Worm (Caenorhabditis elegans) whole organism, midembryonic: Measurements from ENCODE around the gene F58E6.4.

Source experiments
- T22C8.4 ChIP-seq: fragments of 200-800 bp; sonication (Bioruptor generic); IDR thresholded peaks from 2 replicates; pipeline ENCODE4 v1.3.6; 2022; ENCODE audit warnings: missing genetic modification characterization, missing compliant biosample characterization
- cog-1 ChIP-seq: sonication (generic microtip); optimal IDR thresholded peaks from 2 replicates; lab custom pipeline; 2016; ENCODE audit warnings: missing genetic modification characterization, missing compliant biosample characterization
- flt-1 ChIP-seq: fragments of 200-800 bp; sonication (Bioruptor generic); IDR thresholded peaks from 2 replicates; pipeline ENCODE4 v1.3.6; 2022; ENCODE audit warnings: missing genetic modification characterization, missing compliant biosample characterization
- klf-2 ChIP-seq: fragments of 200-800 bp; sonication (Bioruptor generic); conservative IDR thresholded peaks from 2 replicates; pipeline ENCODE4 v1.3.6; 2022; ENCODE audit warnings: missing genetic modification reagents, missing genetic modification characterization, missing compliant biosample characterization
- med-1 ChIP-seq: sonication (generic microtip); optimal IDR thresholded peaks from 2 replicates; lab custom pipeline; 2017; ENCODE audit warnings: missing genetic modification characterization, mild to moderate bottlenecking, missing compliant biosample characterization, antibody characterized with exemption, missing genetic modification reagents; ENCODE audit not compliant: insufficient read depth
- ref-1 ChIP-seq: fragments of 200-800 bp; sonication (Bioruptor generic); conservative IDR thresholded peaks from 2 replicates; pipeline ENCODE4 v1.3.6; 2022; ENCODE audit warnings: missing genetic modification reagents, missing genetic modification characterization, missing compliant biosample characterization
- tab-1 ChIP-seq: fragments of 200-800 bp; sonication (Bioruptor generic); IDR thresholded peaks from 2 replicates; pipeline ENCODE4 v1.3.6; 2022; ENCODE audit warnings: missing genetic modification characterization, missing compliant biosample characterization
- ztf-23 ChIP-seq: fragments of 200-800 bp; sonication (Bioruptor generic); IDR thresholded peaks from 2 replicates; pipeline ENCODE4 v1.3.6; 2022; ENCODE audit warnings: missing genetic modification reagents, missing genetic modification characterization, missing compliant biosample characterization
- ztf-29 ChIP-seq: fragments of 200-800 bp; sonication (Bioruptor generic); IDR thresholded peaks from 2 replicates; pipeline ENCODE4 v1.3.6; 2022; ENCODE audit warnings: missing genetic modification reagents, missing genetic modification characterization, missing compliant biosample characterization

Gene F58E6.4

ce11 chrV:9702755-9703154 is 47.5 kb downstream of the F58E6.4 start, which contains the start of gene xbx-6:
Gene xbx-6, plus strand, starts transcription at chrV:9703055.
- TF ChIP-seq ref-1 (GFP tag; lab: Robert Waterston, UW) (no peak), med-1 (GFP tag; lab: Kevin White, UChicago) (no peak), flt-1 (no peak)

ce11 chrV:9701861-9702260 is 48.3 kb downstream of the F58E6.4 start:
- TF ChIP-seq flt-1, result no peak
- TF ChIP-seq ztf-23, result no peak
- no peak for TF ChIP-seq med-1 (GFP tag; lab: Kevin White, UChicago)
- no peak for TF ChIP-seq ztf-29
- no peak for TF ChIP-seq ref-1 (GFP tag; lab: Robert Waterston, UW)
- no peak for TF ChIP-seq T22C8.4
- no peak for TF ChIP-seq tab-1 (GFP tag; lab: Robert Waterston, UW)
- TF ChIP-seq cog-1 (tag; lab: Kevin White, UChicago), result no peak
- TF ChIP-seq klf-2 (GFP tag; lab: Robert Waterston, UW), result no peak
